Worm (Caenorhabditis elegans) whole organism, young adult: ENCODE data around the gene brf-1.

ENCODE experiments used
- C17E4.6 ChIP-seq: fragments of 200-800 bp; sonication (Bioruptor generic); IDR thresholded peaks from 2 replicates; pipeline ENCODE4 v1.3.6; 2022; ENCODE audit warnings: missing genetic modification reagents, missing genetic modification characterization, missing compliant biosample characterization
- F33H1.4 ChIP-seq: fragments of 200-800 bp; sonication (Bioruptor generic); IDR thresholded peaks from 2 replicates; pipeline ENCODE4 v1.3.6; 2022; ENCODE audit warnings: missing genetic modification reagents, missing genetic modification characterization, missing compliant biosample characterization
- K12H6.12 ChIP-seq: fragments of 200-800 bp; sonication (Bioruptor generic); optimal IDR thresholded peaks from 2 replicates; lab custom pipeline; 2018; ENCODE audit warnings: mild to moderate bottlenecking, missing genetic modification characterization, missing compliant biosample characterization
- Y53F4B.3 ChIP-seq: fragments of 200-800 bp; sonication (Bioruptor generic); IDR thresholded peaks from 2 replicates; pipeline ENCODE4 v1.3.6; 2022; ENCODE audit warnings: missing genetic modification reagents, missing genetic modification characterization, missing compliant biosample characterization
- Y56A3A.18 ChIP-seq: fragments of 200-800 bp; sonication (Bioruptor generic); IDR thresholded peaks from 2 replicates; pipeline ENCODE4 v1.3.6; 2022; ENCODE audit warnings: missing genetic modification reagents, missing genetic modification characterization, missing compliant biosample characterization
- Y79H2A.3 ChIP-seq: fragments of 200-800 bp; sonication (Bioruptor generic); conservative IDR thresholded peaks from 2 replicates; pipeline ENCODE4 v1.3.6; 2022; ENCODE audit warnings: missing genetic modification reagents, missing genetic modification characterization, missing compliant biosample characterization
- Y95B8A.8 ChIP-seq: fragments of 200-800 bp; sonication (Bioruptor generic); IDR thresholded peaks from 2 replicates; pipeline ENCODE4 v1.3.6; 2022; ENCODE audit warnings: missing genetic modification reagents, missing genetic modification characterization, missing compliant biosample characterization
- akir-1 ChIP-seq: fragments of 200-800 bp; sonication (Bioruptor generic); optimal IDR thresholded peaks from 2 replicates; lab custom pipeline; 2018; ENCODE audit warnings: mild to moderate bottlenecking, missing genetic modification characterization, moderate library complexity, missing compliant biosample characterization
- aptf-3 ChIP-seq: fragments of 200-800 bp; sonication (Bioruptor generic); IDR thresholded peaks from 2 replicates; pipeline ENCODE4 v1.3.6; 2022; ENCODE audit warnings: missing genetic modification characterization, missing compliant biosample characterization
- bed-1 ChIP-seq: fragments of 200-800 bp; sonication (Bioruptor generic); IDR thresholded peaks from 2 replicates; pipeline ENCODE4 v1.3.6; 2022; ENCODE audit warnings: missing genetic modification reagents, missing genetic modification characterization, missing compliant biosample characterization
- bed-2 ChIP-seq: fragments of 200-800 bp; sonication (Bioruptor generic); IDR thresholded peaks from 2 replicates; pipeline ENCODE4 v1.3.6; 2022; ENCODE audit warnings: missing genetic modification reagents, missing genetic modification characterization, missing compliant biosample characterization
- ceh-27 ChIP-seq: fragments of 200-800 bp; sonication (Bioruptor generic); optimal IDR thresholded peaks from 2 replicates; lab custom pipeline; 2018; ENCODE audit warnings: mild to moderate bottlenecking, missing genetic modification characterization, moderate library complexity, missing compliant biosample characterization
- ceh-79 ChIP-seq: sonication (generic microtip); optimal IDR thresholded peaks from 2 replicates; lab custom pipeline; 2017; ENCODE audit warnings: mild to moderate bottlenecking, missing genetic modification characterization, missing compliant biosample characterization
- efl-1 ChIP-seq: fragments of 150-350 bp; optimal IDR thresholded peaks from 2 replicates; lab custom pipeline; 2014; ENCODE audit warnings: missing biosample characterization, missing genetic modification reagents, missing genetic modification characterization
- egrh-3 ChIP-seq: fragments of 200-800 bp; sonication (Bioruptor generic); IDR thresholded peaks from 2 replicates; pipeline ENCODE4 v1.3.6; 2022; ENCODE audit warnings: missing genetic modification reagents, missing genetic modification characterization, missing compliant biosample characterization
- him-1 ChIP-seq: sonication (generic microtip); optimal IDR thresholded peaks from 2 replicates; lab custom pipeline; 2016; ENCODE audit warnings: missing genotype, missing genetic modification reagents, missing genetic modification characterization, missing compliant biosample characterization
- hlh-12 ChIP-seq: sonication (generic microtip); optimal IDR thresholded peaks from 2 replicates; lab custom pipeline; 2016; ENCODE audit warnings: missing genetic modification characterization, missing compliant biosample characterization
- hmg-20 ChIP-seq: fragments of 200-800 bp; sonication (Bioruptor generic); IDR thresholded peaks from 2 replicates; pipeline ENCODE4 v1.3.6; 2022; ENCODE audit warnings: missing genetic modification reagents, missing genetic modification characterization, missing compliant biosample characterization
- hrde-1 ChIP-seq: sonication (generic microtip); optimal IDR thresholded peaks from 2 replicates; lab custom pipeline; 2016; ENCODE audit warnings: missing genetic modification characterization, mild to moderate bottlenecking, missing compliant biosample characterization, moderate library complexity, missing genotype, missing genetic modification reagents, borderline replicate concordance
- let-607 ChIP-seq, 2 experiments: fragments of 200-800 bp in 1 of 2; sonication (Bioruptor generic) in 1 of 2; sonication (generic microtip) in 1 of 2; optimal IDR thresholded peaks; 2 replicates each; lab custom pipeline; 2016 to 2018; ENCODE audit warnings: mild to moderate bottlenecking in 2 of 2, missing compliant biosample characterization in 2 of 2, missing genetic modification characterization in 2 of 2, moderate library complexity in 2 of 2, missing genotype in 1 of 2
- lin-40 ChIP-seq: sonication (generic microtip); optimal IDR thresholded peaks from 2 replicates; lab custom pipeline; 2016; ENCODE audit warnings: missing genetic modification characterization, mild to moderate bottlenecking, missing compliant biosample characterization, missing genotype, missing genetic modification reagents
- lin-54 ChIP-seq: fragments of 200-800 bp; sonication (Bioruptor generic); optimal IDR thresholded peaks from 2 replicates; lab custom pipeline; 2018; ENCODE audit warnings: mild to moderate bottlenecking, missing genetic modification characterization, missing compliant biosample characterization
- lsl-1 ChIP-seq: fragments of 200-800 bp; sonication (Bioruptor generic); optimal IDR thresholded peaks from 2 replicates; lab custom pipeline; 2018; ENCODE audit warnings: mild to moderate bottlenecking, missing genetic modification characterization, moderate library complexity, missing compliant biosample characterization
- madf-10 ChIP-seq: sonication (generic microtip); optimal IDR thresholded peaks from 2 replicates; lab custom pipeline; 2016; ENCODE audit warnings: mild to moderate bottlenecking, missing genetic modification characterization, missing compliant biosample characterization
- madf-6 ChIP-seq: fragments of 200-800 bp; sonication (Bioruptor generic); IDR thresholded peaks from 2 replicates; pipeline ENCODE4 v1.3.6; 2022; ENCODE audit warnings: missing genetic modification reagents, missing genetic modification characterization, missing compliant biosample characterization
- madf-8 ChIP-seq: fragments of 200-800 bp; sonication (Bioruptor generic); conservative IDR thresholded peaks from 2 replicates; pipeline ENCODE4 v1.3.6; 2022; ENCODE audit warnings: missing genetic modification reagents, missing genetic modification characterization, missing compliant biosample characterization
- mcd-1 ChIP-seq: fragments of 200-800 bp; sonication (Bioruptor generic); IDR thresholded peaks from 2 replicates; pipeline ENCODE4 v1.3.6; 2022; ENCODE audit warnings: missing genetic modification reagents, missing genetic modification characterization, missing compliant biosample characterization
- nfyb-1 ChIP-seq: fragments of 200-800 bp; sonication (Bioruptor generic); IDR thresholded peaks from 2 replicates; pipeline ENCODE4 v1.3.6; 2022; ENCODE audit warnings: missing genetic modification reagents, missing genetic modification characterization, missing compliant biosample characterization
- pha-4 ChIP-seq: fragments of 150-350 bp; sonication (generic microtip); optimal IDR thresholded peaks from 2 replicates; lab custom pipeline; 2014; ENCODE audit warnings: missing biosample characterization, missing genetic modification reagents, missing genetic modification characterization
- rec-8 ChIP-seq, 2 experiments: sonication (generic microtip); optimal IDR thresholded peaks; 2 replicates each; lab custom pipeline; 2016; ENCODE audit warnings: mild to moderate bottlenecking in 2 of 2, missing genetic modification characterization in 2 of 2, missing genetic modification reagents in 2 of 2, missing genotype in 2 of 2, missing biosample characterization in 1 of 2, missing compliant biosample characterization in 1 of 2, moderate library complexity in 1 of 2
- sdz-38 ChIP-seq: sonication (generic microtip); optimal IDR thresholded peaks from 2 replicates; lab custom pipeline; 2016; ENCODE audit warnings: missing genotype, missing genetic modification characterization, missing compliant biosample characterization
- snpc-1.3 ChIP-seq: sonication (generic microtip); optimal IDR thresholded peaks from 2 replicates; lab custom pipeline; 2017; ENCODE audit warnings: missing genetic modification characterization, mild to moderate bottlenecking, missing compliant biosample characterization, antibody characterized with exemption, moderate library complexity, missing genotype, missing genetic modification reagents; ENCODE audit not compliant: insufficient read depth
- snpc-3.4 ChIP-seq: sonication (generic microtip); optimal IDR thresholded peaks from 2 replicates; lab custom pipeline; 2017; ENCODE audit warnings: missing genetic modification characterization, mild to moderate bottlenecking, missing compliant biosample characterization, antibody characterized with exemption, moderate library complexity, missing genotype, missing genetic modification reagents
- somi-1 ChIP-seq: fragments of 200-800 bp; sonication (Bioruptor generic); optimal IDR thresholded peaks from 2 replicates; lab custom pipeline; 2018; ENCODE audit warnings: mild to moderate bottlenecking, missing genetic modification characterization, missing compliant biosample characterization
- tbp1 ChIP-seq: fragments of 200-800 bp; sonication (Bioruptor generic); optimal IDR thresholded peaks from 2 replicates; lab custom pipeline; 2018; ENCODE audit warnings: mild to moderate bottlenecking, missing genetic modification characterization, missing compliant biosample characterization
- xnd-1 ChIP-seq: sonication (generic microtip); optimal IDR thresholded peaks from 2 replicates; lab custom pipeline; 2016; ENCODE audit warnings: missing genotype, missing genetic modification reagents, missing genetic modification characterization, missing compliant biosample characterization
- ztf-18 ChIP-seq: sonication (generic microtip); optimal IDR thresholded peaks from 2 replicates; lab custom pipeline; 2016; ENCODE audit warnings: missing genotype, mild to moderate bottlenecking, missing genetic modification characterization, missing compliant biosample characterization
- ztf-25 ChIP-seq: fragments of 200-800 bp; sonication (Bioruptor generic); IDR thresholded peaks from 2 replicates; pipeline ENCODE4 v1.3.6; 2022; ENCODE audit warnings: missing genetic modification reagents, missing genetic modification characterization, missing compliant biosample characterization

brf-1 gene

DNA sequence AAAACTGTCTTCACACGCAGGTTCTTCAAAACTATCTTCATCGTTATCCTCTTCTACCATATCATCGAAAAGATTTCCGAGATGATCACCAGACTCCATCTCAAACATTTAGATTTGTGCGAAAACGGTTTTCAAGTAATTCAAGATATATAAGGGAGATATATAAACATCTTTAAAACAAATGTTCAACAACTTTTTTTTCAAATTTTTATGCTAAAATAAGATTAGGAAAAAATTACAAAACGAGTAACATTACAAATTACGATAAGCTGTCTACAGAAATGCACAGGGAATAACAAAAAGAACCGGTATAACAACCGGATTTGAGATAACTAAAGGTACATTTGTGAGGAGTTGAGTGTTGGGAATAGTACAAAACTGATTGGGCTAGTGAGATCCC, 9.7 kb upstream of the brf-1 start, which contains the start of gene C30G12.6:
C30G12.6 (minus strand) TSS at position 101 of the 400 bp plus-strand sequence.
- TF ChIP-seq snpc-3.4, result peak; percentile 33
- no peak for TF ChIP-seq bed-1

DNA sequence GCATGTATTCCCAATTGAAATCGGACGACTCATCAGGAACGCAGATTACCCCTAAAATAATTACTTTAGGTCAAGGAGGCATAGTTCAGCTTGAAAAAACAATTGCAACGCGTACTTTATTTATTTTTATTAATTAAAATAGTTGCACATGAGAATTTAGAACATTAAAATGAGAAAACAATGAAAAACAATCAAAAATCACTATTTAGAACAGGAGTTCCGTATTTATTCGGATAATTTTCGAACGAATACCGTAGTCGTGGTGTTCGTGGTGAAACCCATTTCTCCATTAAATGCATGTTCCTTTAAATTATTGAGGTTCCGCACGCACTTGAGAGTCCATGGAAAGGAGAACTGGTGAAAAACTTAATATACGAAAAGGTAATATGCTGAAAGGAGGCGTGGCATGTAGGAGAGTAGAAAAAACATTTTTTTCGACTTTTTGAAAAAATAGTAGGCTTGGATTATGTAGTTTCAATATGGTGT, 7.4 kb upstream of the brf-1 start, which contains the start of gene puf-8:
puf-8 (minus strand) TSS at position 51 of the 486 bp plus-strand sequence.
- TF ChIP-seq madf-10 (tag; lab: Kevin White, UChicago), result no peak
- TF ChIP-seq him-1 (tag; lab: Kevin White, UChicago), result no peak
- TF ChIP-seq sdz-38, result no peak
- TF ChIP-seq lsl-1, result peak; percentile 77
- no peak for TF ChIP-seq lin-40 (tag; lab: Kevin White, UChicago)
- no peak for TF ChIP-seq C17E4.6 (GFP tag; lab: Robert Waterston, UW)
- no peak for TF ChIP-seq Y79H2A.3
- peak; percentile 37 for TF ChIP-seq madf-6 (GFP tag; lab: Robert Waterston, UW)
- no peak for TF ChIP-seq mcd-1 (GFP tag; lab: Robert Waterston, UW)
- TF ChIP-seq Y53F4B.3 (GFP tag; lab: Robert Waterston, UW), result no peak
- no peak for TF ChIP-seq snpc-1.3 (tag; lab: Kevin White, UChicago)
- no peak for TF ChIP-seq hrde-1 (tag; lab: Kevin White, UChicago)
- TF ChIP-seq Y56A3A.18 (GFP tag; lab: Robert Waterston, UW), result no peak
- no peak for TF ChIP-seq hmg-20
- TF ChIP-seq F33H1.4, result peak; percentile 71
- no peak for TF ChIP-seq hlh-12 (tag; lab: Kevin White, UChicago)
- no peak for TF ChIP-seq lin-54 (GFP tag; lab: Kevin White, UChicago)
- no peak for TF ChIP-seq somi-1 (GFP tag; lab: Kevin White, UChicago)
- TF ChIP-seq rec-8 (tag; optimal IDR thresholded peaks at IDR 0.05; lab: Kevin White, UChicago), result no peak
- TF ChIP-seq madf-8 (GFP tag; lab: Robert Waterston, UW), result no peak
- TF ChIP-seq efl-1 (GFP tag; lab: Kevin White, UChicago), result peak; percentile 21
- TF ChIP-seq bed-2 (GFP tag; lab: Robert Waterston, UW), result no peak
- TF ChIP-seq tbp1 (GFP tag; lab: Kevin White, UChicago), result no peak
- TF ChIP-seq ceh-27, result no peak
- TF ChIP-seq ztf-18 (tag; lab: Kevin White, UChicago), result peak; percentile 37
- TF ChIP-seq akir-1 (GFP tag; lab: Kevin White, UChicago), result no peak
- no peak for TF ChIP-seq pha-4 (tag; lab: Kevin White, UChicago)
- no peak for TF ChIP-seq ceh-79 (tag; lab: Kevin White, UChicago)
- TF ChIP-seq Y95B8A.8 (GFP tag; lab: Robert Waterston, UW), result no peak
- TF ChIP-seq nfyb-1 (GFP tag; lab: Robert Waterston, UW), result no peak
- no peak for TF ChIP-seq let-607 (tag; optimal IDR thresholded peaks at IDR 0.05; lab: Kevin White, UChicago)
- TF ChIP-seq K12H6.12 (tag; lab: Kevin White, UChicago), result no peak
- TF ChIP-seq egrh-3 (GFP tag; lab: Robert Waterston, UW), result no peak
- TF ChIP-seq xnd-1, result peak; percentile 29
- TF ChIP-seq aptf-3 (GFP tag; lab: Robert Waterston, UW), result no peak
- TF ChIP-seq ztf-25, result no peak
